Fruit fly (Drosophila melanogaster) whole organism, embryonic: ENCODE measurements around the gene Gr36b.

Experiments
- ATbp ChIP-seq: fragments of 200-800 bp; sonication (Bioruptor generic); optimal IDR thresholded peaks from 2 replicates; lab custom pipeline; 2017; ENCODE audit warnings: missing biosample characterization, mild to moderate bottlenecking, missing genetic modification characterization, missing genetic modification reagents
- Atf-2 ChIP-seq: fragments of 200-800 bp; sonication (Bioruptor generic); optimal IDR thresholded peaks from 2 replicates; lab custom pipeline; 2016; ENCODE audit warnings: missing biosample characterization, missing genetic modification characterization
- Atf3 ChIP-seq: fragments of 200-800 bp; sonication (Bioruptor generic); optimal IDR thresholded peaks from 3 replicates; lab custom pipeline; 2016; ENCODE audit warnings: missing biosample characterization, missing genetic modification characterization
- Bteb2 ChIP-seq: fragments of 200-800 bp; sonication (Bioruptor generic); optimal IDR thresholded peaks from 2 replicates; lab custom pipeline; 2016; ENCODE audit warnings: missing biosample characterization, missing genetic modification characterization
- CG10209 ChIP-seq: fragments of 200-800 bp; sonication (Bioruptor generic); optimal IDR thresholded peaks from 3 replicates; lab custom pipeline; 2017; ENCODE audit warnings: missing biosample characterization, mild to moderate bottlenecking, missing genetic modification characterization, missing genetic modification reagents
- CG10267 ChIP-seq: fragments of 200-800 bp; sonication (Bioruptor generic); optimal IDR thresholded peaks from 2 replicates; lab custom pipeline; 2018; ENCODE audit warnings: missing biosample characterization, mild to moderate bottlenecking, missing genetic modification characterization, moderate library complexity
- CG10979 ChIP-seq: fragments of 200-800 bp; sonication (Bioruptor generic); optimal IDR thresholded peaks from 2 replicates; lab custom pipeline; 2018; ENCODE audit warnings: missing biosample characterization, mild to moderate bottlenecking, missing genetic modification characterization, moderate library complexity
- CG11247 ChIP-seq: fragments of 200-800 bp; sonication (Bioruptor generic); IDR thresholded peaks from 2 replicates; pipeline ENCODE4 v1.3.6; 2022; ENCODE audit warnings: missing biosample characterization, missing genetic modification characterization
- CG11560 ChIP-seq: fragments of 200-800 bp; sonication (Bioruptor generic); IDR thresholded peaks from 3 replicates; pipeline ENCODE4 v1.3.6; 2022; ENCODE audit warnings: missing biosample characterization, missing genetic modification characterization
- CG13775 ChIP-seq: fragments of 200-800 bp; sonication (Bioruptor generic); optimal IDR thresholded peaks from 3 replicates; lab custom pipeline; 2017; ENCODE audit warnings: missing biosample characterization, mild to moderate bottlenecking, missing genetic modification characterization
- CG14667 ChIP-seq: fragments of 200-800 bp; sonication (Bioruptor generic); IDR thresholded peaks from 2 replicates; pipeline ENCODE4 v1.3.6; 2022; ENCODE audit warnings: missing biosample characterization, missing genetic modification characterization
- CG15011 ChIP-seq: fragments of 200-800 bp; sonication (Bioruptor generic); optimal IDR thresholded peaks from 3 replicates; lab custom pipeline; 2018; ENCODE audit warnings: missing biosample characterization, mild to moderate bottlenecking, missing genetic modification characterization
- CG1529 ChIP-seq: fragments of 200-800 bp; sonication (Bioruptor generic); optimal IDR thresholded peaks from 3 replicates; lab custom pipeline; 2018; ENCODE audit warnings: missing biosample characterization, missing genetic modification characterization
- CG16863 ChIP-seq: fragments of 200-800 bp; sonication (Bioruptor generic); optimal IDR thresholded peaks from 3 replicates; lab custom pipeline; 2016; ENCODE audit warnings: missing biosample characterization, missing genetic modification characterization
- CG17186 ChIP-seq: fragments of 200-800 bp; sonication (Bioruptor generic); optimal IDR thresholded peaks from 3 replicates; lab custom pipeline; 2017; ENCODE audit warnings: missing biosample characterization, missing genetic modification reagents, missing genetic modification characterization
- CG1832 ChIP-seq: fragments of 200-800 bp; sonication (Bioruptor generic); optimal IDR thresholded peaks from 2 replicates; lab custom pipeline; 2017; ENCODE audit warnings: missing biosample characterization, mild to moderate bottlenecking, missing genetic modification characterization, inconsistent platforms
- CG2116 ChIP-seq: fragments of 200-800 bp; sonication (Bioruptor generic); optimal IDR thresholded peaks from 3 replicates; lab custom pipeline; 2018; ENCODE audit warnings: missing biosample characterization, mild to moderate bottlenecking, missing genetic modification characterization
- CG30431 ChIP-seq: fragments of 200-800 bp; sonication (Bioruptor generic); optimal IDR thresholded peaks from 2 replicates; lab custom pipeline; 2017; ENCODE audit warnings: missing biosample characterization, missing genetic modification characterization
- CG32532 ChIP-seq: fragments of 200-800 bp; sonication (Bioruptor generic); IDR thresholded peaks from 2 replicates; pipeline ENCODE4 v1.3.6; 2022; ENCODE audit warnings: missing biosample characterization, missing genetic modification characterization
- CG32767 ChIP-seq: fragments of 200-800 bp; sonication (Bioruptor generic); IDR thresholded peaks from 2 replicates; pipeline ENCODE4 v1.3.6; 2022; ENCODE audit warnings: missing biosample characterization, missing genetic modification characterization
- CG34422 ChIP-seq: fragments of 200-800 bp; sonication (Bioruptor generic); IDR thresholded peaks from 3 replicates; pipeline ENCODE4 v1.3.6; 2022; ENCODE audit warnings: missing biosample characterization, missing genetic modification characterization
- CG7556 ChIP-seq: fragments of 200-800 bp; sonication (Bioruptor generic); optimal IDR thresholded peaks from 2 replicates; lab custom pipeline; 2017; ENCODE audit warnings: missing biosample characterization, mild to moderate bottlenecking, missing genetic modification characterization
- CG8281 ChIP-seq: fragments of 200-800 bp; sonication (Bioruptor generic); optimal IDR thresholded peaks from 2 replicates; lab custom pipeline; 2018; ENCODE audit warnings: missing biosample characterization, mild to moderate bottlenecking, missing genetic modification characterization, moderate library complexity
- Dbx ChIP-seq: fragments of 200-800 bp; sonication (Bioruptor generic); IDR thresholded peaks from 3 replicates; pipeline ENCODE4 v1.3.6; 2022; ENCODE audit warnings: missing biosample characterization, missing genetic modification characterization
- Dip2 ChIP-seq: fragments of 200-800 bp; sonication (Bioruptor generic); IDR thresholded peaks from 2 replicates; pipeline ENCODE4 v1.3.6; 2022; ENCODE audit warnings: missing biosample characterization, missing genetic modification characterization
- HLH54F ChIP-seq: fragments of 200-800 bp; sonication (Bioruptor generic); optimal IDR thresholded peaks from 3 replicates; lab custom pipeline; 2016; ENCODE audit warnings: missing biosample characterization, missing genetic modification characterization
- Hand ChIP-seq: fragments of 200-800 bp; sonication (Bioruptor generic); optimal IDR thresholded peaks from 2 replicates; lab custom pipeline; 2017; ENCODE audit warnings: mild to moderate bottlenecking, missing biosample characterization, missing genetic modification reagents, missing genetic modification characterization
- Hr78 ChIP-seq, 2 experiments: fragments of 200-800 bp in 1 of 2; fragments of >200 bp in 1 of 2; sonication (Bioruptor generic) in 1 of 2; optimal IDR thresholded peaks; 2 replicates each; lab custom pipeline; 2017 to 2019; ENCODE audit warnings: missing biosample characterization in 2 of 2, missing genetic modification characterization in 2 of 2, mild to moderate bottlenecking in 1 of 2, moderate library complexity in 1 of 2
- Lhr ChIP-seq: fragments of 200-800 bp; sonication (Bioruptor generic); optimal IDR thresholded peaks from 3 replicates; lab custom pipeline; 2017; ENCODE audit warnings: mild to moderate bottlenecking, missing biosample characterization, missing genetic modification reagents, missing genetic modification characterization
- MBD-R2 ChIP-seq: fragments of 200-800 bp; sonication (Bioruptor generic); IDR thresholded peaks from 2 replicates; pipeline ENCODE4 v1.3.6; 2022; ENCODE audit warnings: missing biosample characterization, missing genetic modification characterization
- Mrtf ChIP-seq: fragments of 200-800 bp; sonication (Bioruptor generic); IDR thresholded peaks from 3 replicates; pipeline ENCODE4 v1.3.6; 2022; ENCODE audit warnings: missing biosample characterization, missing genetic modification characterization
- NFAT ChIP-seq: fragments of 200-800 bp; sonication (Bioruptor generic); IDR thresholded peaks from 2 replicates; pipeline ENCODE4 v1.3.6; 2022; ENCODE audit warnings: missing biosample characterization, missing genetic modification characterization
- Ravus ChIP-seq: fragments of 200-800 bp; sonication (Bioruptor generic); IDR thresholded peaks from 2 replicates; pipeline ENCODE4 v1.3.6; 2022; ENCODE audit warnings: missing biosample characterization, missing genetic modification characterization
- Xbp1 ChIP-seq: fragments of 200-800 bp; sonication (Bioruptor generic); optimal IDR thresholded peaks from 3 replicates; lab custom pipeline; 2016; ENCODE audit warnings: missing biosample characterization, mild to moderate bottlenecking, missing genetic modification characterization
- amos ChIP-seq: fragments of 200-800 bp; sonication (Bioruptor generic); IDR thresholded peaks from 2 replicates; pipeline ENCODE4 v1.3.6; 2022; ENCODE audit warnings: missing biosample characterization, missing genetic modification characterization; ENCODE audit not compliant: partially characterized antibody
- chinmo ChIP-seq: fragments of 200-800 bp; sonication (Bioruptor generic); IDR thresholded peaks from 4 replicates; pipeline ENCODE4 v1.3.6; 2022; ENCODE audit warnings: missing biosample characterization, missing genetic modification characterization; ENCODE audit not compliant: partially characterized antibody
- ci ChIP-seq: fragments of 200-800 bp; sonication (Bioruptor generic); IDR thresholded peaks from 3 replicates; pipeline ENCODE4 v1.3.6; 2022; ENCODE audit warnings: missing biosample characterization, missing genetic modification characterization
- exex ChIP-seq: fragments of 200-800 bp; sonication (Bioruptor generic); optimal IDR thresholded peaks from 4 replicates; lab custom pipeline; 2018; ENCODE audit warnings: missing biosample characterization, mild to moderate bottlenecking, missing genetic modification characterization, moderate library complexity
- fd102C ChIP-seq: fragments of 200-800 bp; sonication (Bioruptor generic); optimal IDR thresholded peaks from 2 replicates; lab custom pipeline; 2018; ENCODE audit warnings: missing biosample characterization, mild to moderate bottlenecking, missing genetic modification characterization, moderate library complexity
- gcm2 ChIP-seq: fragments of 200-800 bp; sonication (Bioruptor generic); optimal IDR thresholded peaks from 2 replicates; lab custom pipeline; 2016; ENCODE audit warnings: missing biosample characterization, missing genetic modification characterization
- grau ChIP-seq: fragments of 200-800 bp; optimal IDR thresholded peaks from 3 replicates; lab custom pipeline; 2019; ENCODE audit warnings: missing biosample characterization, mild to moderate bottlenecking, missing genetic modification characterization, moderate library complexity
- insv ChIP-seq, 2 experiments: fragments of 200-800 bp; sonication (Bioruptor generic); optimal IDR thresholded peaks; 3 replicates each; lab custom pipeline; 2016 to 2018; ENCODE audit warnings: missing biosample characterization in 2 of 2, missing genetic modification characterization in 2 of 2
- phol ChIP-seq: fragments of 200-800 bp; sonication (Bioruptor generic); optimal IDR thresholded peaks from 3 replicates; lab custom pipeline; 2018; ENCODE audit warnings: missing biosample characterization, mild to moderate bottlenecking, missing genetic modification characterization, moderate library complexity
- ranshi ChIP-seq: fragments of 200-800 bp; sonication (Bioruptor generic); IDR thresholded peaks from 2 replicates; pipeline ENCODE4 v1.3.6; 2022; ENCODE audit warnings: missing biosample characterization, missing genetic modification characterization
- shn ChIP-seq: fragments of 200-800 bp; sonication (Bioruptor generic); optimal IDR thresholded peaks from 3 replicates; lab custom pipeline; 2016; ENCODE audit warnings: missing biosample characterization, missing genetic modification characterization
- sna ChIP-seq: fragments of 200-800 bp; sonication (Bioruptor generic); IDR thresholded peaks from 2 replicates; pipeline ENCODE4 v1.3.6; 2022; ENCODE audit warnings: missing biosample characterization, missing genetic modification characterization; ENCODE audit not compliant: partially characterized antibody
- stwl ChIP-seq: fragments of 200-800 bp; sonication (Bioruptor generic); optimal IDR thresholded peaks from 3 replicates; lab custom pipeline; 2018; ENCODE audit warnings: missing biosample characterization, mild to moderate bottlenecking, missing genetic modification characterization, moderate library complexity
- toy ChIP-seq: fragments of 200-800 bp; sonication (Bioruptor generic); IDR thresholded peaks from 2 replicates; pipeline ENCODE4 v1.3.6; 2022; ENCODE audit warnings: missing biosample characterization, missing genetic modification characterization
- trh ChIP-seq: fragments of 200-800 bp; sonication (Bioruptor generic); optimal IDR thresholded peaks from 2 replicates; lab custom pipeline; 2016; ENCODE audit warnings: missing biosample characterization, missing genetic modification characterization
- twi ChIP-seq: fragments of 200-800 bp; optimal IDR thresholded peaks from 2 replicates; lab custom pipeline; 2019; ENCODE audit warnings: missing biosample characterization, mild to moderate bottlenecking, missing genetic modification characterization, moderate library complexity
- unpg ChIP-seq: fragments of 200-800 bp; sonication (Bioruptor generic); optimal IDR thresholded peaks from 3 replicates; lab custom pipeline; 2018; ENCODE audit warnings: missing biosample characterization, mild to moderate bottlenecking, missing genetic modification characterization, moderate library complexity
- zen ChIP-seq: fragments of 200-800 bp; sonication (Bioruptor generic); optimal IDR thresholded peaks from 3 replicates; lab custom pipeline; 2018; ENCODE audit warnings: missing biosample characterization, mild to moderate bottlenecking, missing genetic modification characterization, moderate library complexity

The Gr36b gene

DNA sequence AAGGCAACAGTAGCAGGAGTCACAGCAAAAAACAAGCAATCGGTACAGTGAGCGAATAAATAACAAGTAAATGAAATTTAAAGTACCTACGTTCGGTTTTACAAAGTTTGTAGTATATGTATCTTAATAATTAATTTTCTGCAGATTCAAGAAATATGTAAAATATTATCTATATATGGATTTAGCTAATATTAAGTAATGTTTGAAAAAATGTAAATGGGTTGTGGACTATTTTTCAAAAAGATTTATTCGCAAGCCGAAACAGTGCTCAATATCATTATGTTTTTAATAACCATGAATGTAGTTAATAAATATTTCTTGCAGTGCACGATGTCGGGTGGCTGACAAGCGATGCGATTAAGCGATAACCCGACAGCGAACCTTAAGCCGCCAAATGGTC, 28.5 kb downstream of the Gr36b start (continued):
- TF ChIP-seq twi (tag; lab: Kevin White, UChicago) (no peak), CG8281 (tag; lab: Kevin White, UChicago) (no peak), CG15011 (peak; percentile 2), unpg (GFP tag; lab: Kevin White, UChicago) (peak; percentile 10), zen (no peak), CG16863 (GFP tag; lab: Kevin White, UChicago) (no peak), CG30431 (GFP tag; lab: Kevin White, UChicago) (no peak), CG10267 (tag; lab: Kevin White, UChicago) (no peak), CG34422 (GFP tag; lab: Robert Waterston, UW) (no peak), HLH54F (no peak), Dbx (GFP tag; lab: Robert Waterston, UW) (no peak), CG1832 (GFP tag; lab: Kevin White, UChicago) (no peak), insv (GFP tag; optimal IDR thresholded peaks at IDR 0.05; lab: Kevin White, UChicago) (no peak), Atf3 (no peak), ATbp (GFP tag; lab: Kevin White, UChicago) (no peak), trh (GFP tag; lab: Kevin White, UChicago) (no peak), Mrtf (GFP tag; lab: Robert Waterston, UW) (no peak), CG13775 (GFP tag; lab: Kevin White, UChicago) (no peak), CG14667 (GFP tag; lab: Robert Waterston, UW) (no peak), Lhr (GFP tag; lab: Kevin White, UChicago) (no peak), CG10979 (tag; lab: Kevin White, UChicago) (no peak), Atf-2 (GFP tag; lab: Kevin White, UChicago) (no peak), phol (tag; lab: Kevin White, UChicago) (peak; percentile 40), Hand (GFP tag; lab: Kevin White, UChicago) (peak; percentile 0), Dip2 (GFP tag; lab: Robert Waterston, UW) (no peak), CG7556 (GFP tag; lab: Kevin White, UChicago) (peak; percentile 56), CG11560 (no peak), CG32532 (GFP tag; lab: Robert Waterston, UW) (no peak), chinmo (GFP tag; lab: Robert Waterston, UW) (no peak), CG32767 (GFP tag; lab: Robert Waterston, UW) (no peak), grau (tag; lab: Kevin White, UChicago) (peak; percentile 53), ranshi (no peak), CG11247 (GFP tag; lab: Robert Waterston, UW) (no peak), ci (GFP tag; lab: Robert Waterston, UW) (no peak), CG1529 (GFP tag; lab: Kevin White, UChicago) (no peak), CG10209 (GFP tag; lab: Kevin White, UChicago) (no peak), gcm2 (GFP tag; lab: Kevin White, UChicago) (no peak), shn (no peak), Xbp1 (no peak), amos (GFP tag; lab: Robert Waterston, UW) (no peak), CG2116 (GFP tag; lab: Kevin White, UChicago) (no peak), Bteb2 (no peak), exex (tag; lab: Kevin White, UChicago) (no peak), Ravus (GFP tag; lab: Robert Waterston, UW) (no peak), CG17186 (GFP tag; lab: Kevin White, UChicago) (no peak), Hr78 (GFP tag; optimal IDR thresholded peaks at IDR 0.05; lab: Kevin White, UChicago) (no peak), toy (GFP tag; lab: Robert Waterston, UW) (no peak), fd102C (no peak), NFAT (GFP tag; lab: Robert Waterston, UW) (no peak), sna (GFP tag; lab: Robert Waterston, UW) (no peak), stwl (no peak), MBD-R2 (no peak)
